Fruit fly (Drosophila melanogaster): Measurements from ENCODE around the gene CG11756.

Gene CG11756

dm6 chrX:11355708-11356174 lies 7.8 kb downstream of the CG11756 start, which contains the start of gene dsh (continued):
- TF ChIP-seq repo (GFP tag; optimal IDR thresholded peaks at IDR 0.05), result no peak
- no peak for TF ChIP-seq emc (GFP tag; optimal IDR thresholded peaks at IDR 0.05)
- no peak for TF ChIP-seq otp (GFP tag; IDR thresholded peaks at IDR 0.05)
- TF ChIP-seq CG9727 (GFP tag; optimal IDR thresholded peaks at IDR 0.05), result peak; percentile 24
- TF ChIP-seq Ets65A (GFP tag), result no peak
- peak; percentile 75 for TF ChIP-seq Dll (GFP tag; IDR thresholded peaks at IDR 0.05; ENCODE audit: partially characterized antibody)
- TF ChIP-seq cad (GFP tag; optimal IDR thresholded peaks at IDR 0.05), result no peak
- TF ChIP-seq CG1529 (GFP tag; optimal IDR thresholded peaks at IDR 0.05), result no peak
- no peak for TF ChIP-seq CkIIα-i1 (GFP tag; IDR thresholded peaks at IDR 0.05)
- no peak for TF ChIP-seq stc (GFP tag; IDR thresholded peaks at IDR 0.05)
- TF ChIP-seq CG6683 (GFP tag; optimal IDR thresholded peaks at IDR 0.05), result no peak
- no peak for TF ChIP-seq ind (GFP tag; optimal IDR thresholded peaks at IDR 0.05)
- no peak for TF ChIP-seq ranshi (GFP tag; IDR thresholded peaks at IDR 0.05)
- no peak for TF ChIP-seq Chrac-16 (GFP tag; optimal IDR thresholded peaks at IDR 0.05)
- no peak for TF ChIP-seq Ssrp (tag; optimal IDR thresholded peaks at IDR 0.05)
- no peak for TF ChIP-seq Fer3 (tag; optimal IDR thresholded peaks at IDR 0.05)
- no peak for TF ChIP-seq CG6654 (GFP tag; optimal IDR thresholded peaks at IDR 0.05)
- TF ChIP-seq tna (GFP tag; IDR thresholded peaks at IDR 0.05; ENCODE audit: partially characterized antibody), result no peak
- no peak for TF ChIP-seq esg (GFP tag; conservative IDR thresholded peaks at IDR 0.05)
- peak; percentile 68 for TF ChIP-seq CG13287 (GFP tag; IDR thresholded peaks at IDR 0.05; ENCODE audit: partially characterized antibody)
- no peak for TF ChIP-seq CG8924 (tag; optimal IDR thresholded peaks at IDR 0.05)
- no peak for TF ChIP-seq shn (GFP tag; optimal IDR thresholded peaks at IDR 0.05)
- TF ChIP-seq D19A (tag; optimal IDR thresholded peaks at IDR 0.05), result no peak
- peak; percentile 86 for TF ChIP-seq sens (GFP tag)
- TF ChIP-seq so (GFP tag; IDR thresholded peaks at IDR 0.05), result no peak
- no peak for TF ChIP-seq ttk (GFP tag; IDR thresholded peaks at IDR 0.05)
- no peak for TF ChIP-seq CG11093 (GFP tag; IDR thresholded peaks at IDR 0.05)
- no peak for TF ChIP-seq CG43689 (GFP tag; IDR thresholded peaks at IDR 0.05)
- no peak for TF ChIP-seq CG2889 (GFP tag; IDR thresholded peaks at IDR 0.05)
- TF ChIP-seq CG10209 (GFP tag; optimal IDR thresholded peaks at IDR 0.05), result no peak
- TF ChIP-seq eyg (GFP tag; optimal IDR thresholded peaks at IDR 0.05), result no peak
- TF ChIP-seq CG11247 (GFP tag; IDR thresholded peaks at IDR 0.05), result no peak
- no peak for TF ChIP-seq CG12299 (tag; optimal IDR thresholded peaks at IDR 0.05)
- peak in 1 of 2 experiments; percentile 7 for TF ChIP-seq dpn (GFP tag; optimal IDR thresholded peaks at IDR 0.05)
- no peak for TF ChIP-seq Lim3 (GFP tag; IDR thresholded peaks at IDR 0.05)
- no peak for TF ChIP-seq CG14860 (GFP tag; IDR thresholded peaks at IDR 0.05; ENCODE audit: partially characterized antibody)
- TF ChIP-seq z (GFP tag; IDR thresholded peaks at IDR 0.05), result no peak
- TF ChIP-seq Hmr (GFP tag; optimal IDR thresholded peaks at IDR 0.05), result no peak
- no peak for TF ChIP-seq Camta (GFP tag; optimal IDR thresholded peaks at IDR 0.05)
- no peak for TF ChIP-seq CG18262 (tag; optimal IDR thresholded peaks at IDR 0.05)
- TF ChIP-seq CG7745 (tag; optimal IDR thresholded peaks at IDR 0.05), result no peak
- TF ChIP-seq CG17361 (GFP tag; IDR thresholded peaks at IDR 0.05), result no peak
- TF ChIP-seq trem (tag; optimal IDR thresholded peaks at IDR 0.05), result peak; percentile 56
- TF ChIP-seq chif (GFP tag; optimal IDR thresholded peaks at IDR 0.05), result no peak
- TF ChIP-seq Dref (GFP tag; IDR thresholded peaks at IDR 0.05), result peak; percentile 61
- no peak for TF ChIP-seq wdn (GFP tag; IDR thresholded peaks at IDR 0.05)
- peak; percentile 53 for TF ChIP-seq CG10267 (tag; optimal IDR thresholded peaks at IDR 0.05)
- TF ChIP-seq en (GFP tag; optimal IDR thresholded peaks at IDR 0.05), result no peak
- no peak for TF ChIP-seq CG1024 (GFP tag; IDR thresholded peaks at IDR 0.05)
- TF ChIP-seq CG8089 (GFP tag; optimal IDR thresholded peaks at IDR 0.05), result no peak
- peak; percentile 11 for TF ChIP-seq CG2712 (tag; optimal IDR thresholded peaks at IDR 0.05)
- TF ChIP-seq jumu (GFP tag; optimal IDR thresholded peaks at IDR 0.05), result no peak
- TF ChIP-seq run (tag; optimal IDR thresholded peaks at IDR 0.05), result no peak
